Worm (Caenorhabditis elegans) whole organism, late embryonic: ENCODE measurements around the gene ZC404.15.

ENCODE experiments used
- F13H6.1 ChIP-seq: sonication (generic microtip); optimal IDR thresholded peaks from 2 replicates; lab custom pipeline; 2016; ENCODE audit warnings: missing genetic modification characterization, missing compliant biosample characterization
- ceh-45 ChIP-seq: fragments of 200-800 bp; sonication (Bioruptor generic); IDR thresholded peaks from 2 replicates; pipeline ENCODE4 v1.3.6; 2022; ENCODE audit warnings: missing genetic modification reagents, missing genetic modification characterization, missing compliant biosample characterization
- elt-4 ChIP-seq: sonication (generic microtip); optimal IDR thresholded peaks from 2 replicates; lab custom pipeline; 2016; ENCODE audit warnings: missing genetic modification characterization, missing compliant biosample characterization
- ets-4 ChIP-seq: sonication (generic microtip); optimal IDR thresholded peaks from 2 replicates; lab custom pipeline; 2016; ENCODE audit warnings: missing genetic modification characterization, missing compliant biosample characterization
- madf-2 ChIP-seq: sonication (generic microtip); optimal IDR thresholded peaks from 2 replicates; lab custom pipeline; 2017; ENCODE audit warnings: missing genetic modification characterization, missing compliant biosample characterization
- nhr-11 ChIP-seq: fragments of 150-350 bp; optimal IDR thresholded peaks from 2 replicates; lab custom pipeline; 2014; ENCODE audit warnings: missing biosample characterization, missing genetic modification characterization
- pqm-1 ChIP-seq: sonication (generic microtip); optimal IDR thresholded peaks from 2 replicates; lab custom pipeline; 2016; ENCODE audit warnings: missing genetic modification characterization, missing compliant biosample characterization
- tbx-2 ChIP-seq: sonication (generic microtip); optimal IDR thresholded peaks from 2 replicates; lab custom pipeline; 2016; ENCODE audit warnings: missing genetic modification characterization, missing compliant biosample characterization
- ztf-16 ChIP-seq: sonication (generic microtip); optimal IDR thresholded peaks from 2 replicates; lab custom pipeline; 2017; ENCODE audit warnings: missing genetic modification characterization, missing compliant biosample characterization

DNA sequence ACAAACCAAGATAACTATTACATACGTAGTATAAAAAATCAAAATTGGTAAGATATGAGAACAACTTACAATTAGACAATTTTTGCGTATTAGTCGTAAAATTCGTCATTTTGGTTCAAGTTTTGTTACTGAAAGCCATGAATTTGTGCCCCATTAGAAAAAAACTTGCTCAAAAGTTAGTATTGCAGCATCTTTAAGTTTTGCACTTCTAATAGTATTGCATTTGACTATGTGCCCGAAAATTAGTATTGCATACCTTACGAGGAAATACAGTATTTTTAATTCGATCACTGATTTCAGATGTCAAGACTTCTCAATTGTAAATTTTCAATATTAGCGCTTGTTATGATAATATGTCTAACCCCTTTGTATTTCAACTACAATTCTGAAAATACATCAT, 41.2 kb downstream of the ZC404.15 start, which contains the start of gene T15B7.8:
- TF ChIP-seq nhr-11 (no peak), pqm-1 (tag; lab: Kevin White, UChicago) (no peak), F13H6.1 (tag; lab: Kevin White, UChicago) (no peak), madf-2 (no peak), tbx-2 (tag; lab: Kevin White, UChicago) (no peak), ceh-45 (GFP tag; lab: Robert Waterston, UW) (no peak), elt-4 (tag; lab: Kevin White, UChicago) (no peak), ztf-16 (tag; lab: Kevin White, UChicago) (no peak), ets-4 (tag; lab: Kevin White, UChicago) (no peak)
